Worm (Caenorhabditis elegans): ENCODE results near the gene F13B12.3.

- TF ChIP-seq ctbp-1 (GFP tag; IDR thresholded peaks at IDR 0.05): no peak
- no peak for TF ChIP-seq ZK546.5 (tag; optimal IDR thresholded peaks at IDR 0.05)
- TF ChIP-seq ceh-62 (tag; optimal IDR thresholded peaks at IDR 0.05): no peak
- TF ChIP-seq ztf-11 (tag; optimal IDR thresholded peaks at IDR 0.05): no peak
- no peak for TF ChIP-seq unc-62 (GFP tag; optimal IDR thresholded peaks at IDR 0.05 in 1 of 2)
- no peak for TF ChIP-seq unc-62 (tag; optimal IDR thresholded peaks at IDR 0.05)
- no peak for TF ChIP-seq egl-27 (tag; optimal IDR thresholded peaks at IDR 0.05)
- TF ChIP-seq lin-13 (GFP tag; optimal IDR thresholded peaks at IDR 0.05): no peak
- TF ChIP-seq ces-1 (GFP tag; optimal IDR thresholded peaks at IDR 0.05): no peak
- no peak for TF ChIP-seq unc-130 (GFP tag; optimal IDR thresholded peaks at IDR 0.05)
Measured at ce11 chrIV:10394858-10395257, 44.1 kb upstream of the F13B12.3 start, which contains the start of gene R10H10.4.
